Fruit fly (Drosophila melanogaster) whole organism, embryonic: Measurements from ENCODE around the gene tank.
A peak's percentile ranks its signal among the peaks of the same experiment; 100 is the strongest.

Experiments used
- Atf3 ChIP-seq: fragments of 200-800 bp; sonication (Bioruptor generic); optimal IDR thresholded peaks from 3 replicates; lab custom pipeline; 2016; ENCODE audit warnings: missing biosample characterization, missing genetic modification characterization
- B-H1 ChIP-seq: fragments of 200-800 bp; sonication (Bioruptor generic); IDR thresholded peaks from 3 replicates; pipeline ENCODE4 v1.3.6; 2022; ENCODE audit warnings: missing biosample characterization, missing genetic modification characterization
- CG10366 ChIP-seq: fragments of 200-800 bp; sonication (Bioruptor generic); IDR thresholded peaks from 2 replicates; pipeline ENCODE4 v1.3.6; 2022; ENCODE audit warnings: missing biosample characterization, missing genetic modification characterization
- CG11247 ChIP-seq: fragments of 200-800 bp; sonication (Bioruptor generic); IDR thresholded peaks from 2 replicates; pipeline ENCODE4 v1.3.6; 2022; ENCODE audit warnings: missing biosample characterization, missing genetic modification characterization
- CG12104 ChIP-seq: fragments of 200-800 bp; sonication (Bioruptor generic); optimal IDR thresholded peaks from 3 replicates; lab custom pipeline; 2016; ENCODE audit warnings: missing biosample characterization, missing genetic modification characterization
- CG14441 ChIP-seq: fragments of 200-800 bp; sonication (Bioruptor generic); IDR thresholded peaks from 2 replicates; pipeline ENCODE4 v1.3.6; 2022; ENCODE audit warnings: missing biosample characterization, missing genetic modification characterization
- CG14667 ChIP-seq: fragments of 200-800 bp; sonication (Bioruptor generic); IDR thresholded peaks from 2 replicates; pipeline ENCODE4 v1.3.6; 2022; ENCODE audit warnings: missing biosample characterization, missing genetic modification characterization
- CG15696 ChIP-seq: fragments of 200-800 bp; sonication (Bioruptor generic); optimal IDR thresholded peaks from 2 replicates; lab custom pipeline; 2019; ENCODE audit warnings: missing biosample characterization, mild to moderate bottlenecking, missing genetic modification characterization, moderate library complexity
- CG1602 ChIP-seq: fragments of 200-800 bp; sonication (Bioruptor generic); optimal IDR thresholded peaks from 3 replicates; lab custom pipeline; 2016; ENCODE audit warnings: missing biosample characterization, missing genetic modification characterization
- CG1792 ChIP-seq: fragments of 200-800 bp; sonication (Bioruptor generic); optimal IDR thresholded peaks from 2 replicates; lab custom pipeline; 2016; ENCODE audit warnings: missing biosample characterization, missing genetic modification characterization
- CG18476 ChIP-seq: fragments of 200-800 bp; sonication (Bioruptor generic); optimal IDR thresholded peaks from 2 replicates; lab custom pipeline; 2016; ENCODE audit warnings: missing biosample characterization, mild to moderate bottlenecking, missing genetic modification characterization
- CG2120 ChIP-seq: fragments of 200-800 bp; sonication (Bioruptor generic); optimal IDR thresholded peaks from 3 replicates; lab custom pipeline; 2016; ENCODE audit warnings: missing biosample characterization, missing genetic modification characterization
- CG3065 ChIP-seq: fragments of 200-800 bp; sonication (Bioruptor generic); optimal IDR thresholded peaks from 2 replicates; lab custom pipeline; 2016; ENCODE audit warnings: missing biosample characterization, missing genetic modification characterization
- CG31441 ChIP-seq: fragments of 200-800 bp; sonication (Bioruptor generic); IDR thresholded peaks from 2 replicates; pipeline ENCODE4 v1.3.6; 2022; ENCODE audit warnings: missing biosample characterization, missing genetic modification characterization
- CG32532 ChIP-seq: fragments of 200-800 bp; sonication (Bioruptor generic); IDR thresholded peaks from 2 replicates; pipeline ENCODE4 v1.3.6; 2022; ENCODE audit warnings: missing biosample characterization, missing genetic modification characterization
- CG4707 ChIP-seq: fragments of 200-800 bp; sonication (Bioruptor generic); optimal IDR thresholded peaks from 2 replicates; lab custom pipeline; 2018; ENCODE audit warnings: missing biosample characterization, mild to moderate bottlenecking, missing genetic modification characterization, moderate library complexity
- CG7556 ChIP-seq: fragments of 200-800 bp; sonication (Bioruptor generic); optimal IDR thresholded peaks from 2 replicates; lab custom pipeline; 2017; ENCODE audit warnings: missing biosample characterization, mild to moderate bottlenecking, missing genetic modification characterization
- CG7928 ChIP-seq: fragments of 200-800 bp; sonication (Bioruptor generic); optimal IDR thresholded peaks from 2 replicates; lab custom pipeline; 2017; ENCODE audit warnings: missing biosample characterization, mild to moderate bottlenecking, missing genetic modification characterization
- CkIIα-i1 ChIP-seq: fragments of 200-800 bp; sonication (Bioruptor generic); IDR thresholded peaks from 2 replicates; pipeline ENCODE4 v1.3.6; 2022; ENCODE audit warnings: missing biosample characterization, missing genetic modification characterization
- D ChIP-seq, 2 experiments: fragments of 200-800 bp in 1 of 2; fragments of >200 bp in 1 of 2; sonication (Bioruptor generic) in 1 of 2; optimal IDR thresholded peaks; 2 replicates in 1 of 2; 3 replicates in 1 of 2; lab custom pipeline; 2017; ENCODE audit warnings: mild to moderate bottlenecking in 1 of 2, missing biosample characterization in 1 of 2, missing genetic modification characterization in 1 of 2, missing genetic modification reagents in 1 of 2
- D19B ChIP-seq: fragments of 200-800 bp; sonication (Bioruptor generic); optimal IDR thresholded peaks from 2 replicates; lab custom pipeline; 2017; ENCODE audit warnings: missing biosample characterization, mild to moderate bottlenecking, missing genetic modification characterization
- Dek ChIP-seq: fragments of 200-800 bp; sonication (Bioruptor generic); optimal IDR thresholded peaks from 3 replicates; lab custom pipeline; 2019; ENCODE audit warnings: missing biosample characterization, mild to moderate bottlenecking, missing genetic modification characterization, moderate library complexity
- Dp ChIP-seq: fragments of 200-800 bp; sonication (Bioruptor generic); optimal IDR thresholded peaks from 2 replicates; lab custom pipeline; 2018; ENCODE audit warnings: missing biosample characterization, mild to moderate bottlenecking, missing genetic modification characterization, moderate library complexity
- HLH3B ChIP-seq: fragments of 200-800 bp; sonication (Bioruptor generic); IDR thresholded peaks from 2 replicates; pipeline ENCODE4 v1.3.6; 2022; ENCODE audit warnings: missing biosample characterization, missing genetic modification characterization
- HmgZ ChIP-seq: fragments of 200-800 bp; sonication (Bioruptor generic); optimal IDR thresholded peaks from 2 replicates; lab custom pipeline; 2018; ENCODE audit warnings: missing biosample characterization, mild to moderate bottlenecking, missing genetic modification characterization
- Lhr ChIP-seq: fragments of 200-800 bp; sonication (Bioruptor generic); optimal IDR thresholded peaks from 3 replicates; lab custom pipeline; 2017; ENCODE audit warnings: mild to moderate bottlenecking, missing biosample characterization, missing genetic modification reagents, missing genetic modification characterization
- MBD-R2 ChIP-seq: fragments of 200-800 bp; sonication (Bioruptor generic); IDR thresholded peaks from 2 replicates; pipeline ENCODE4 v1.3.6; 2022; ENCODE audit warnings: missing biosample characterization, missing genetic modification characterization
- MESR4 ChIP-seq: fragments of 200-800 bp; sonication (Bioruptor generic); optimal IDR thresholded peaks from 2 replicates; lab custom pipeline; 2018; ENCODE audit warnings: missing biosample characterization, mild to moderate bottlenecking, missing genetic modification characterization, moderate library complexity
- Rfx ChIP-seq: fragments of 200-800 bp; sonication (Bioruptor generic); IDR thresholded peaks from 2 replicates; pipeline ENCODE4 v1.3.6; 2022; ENCODE audit warnings: missing biosample characterization, missing genetic modification characterization
- Scr ChIP-seq: fragments of 200-800 bp; sonication (Bioruptor generic); IDR thresholded peaks from 2 replicates; pipeline ENCODE4 v1.3.6; 2022; ENCODE audit warnings: missing biosample characterization, missing genetic modification characterization; ENCODE audit not compliant: partially characterized antibody
- Stat92E ChIP-seq, 3 experiments: fragments of >200 bp in 2 of 3; fragments of 200-800 bp in 1 of 3; sonication (Bioruptor generic) in 1 of 3; optimal IDR thresholded peaks; 2 replicates each; lab custom pipeline; 2017 to 2019; ENCODE audit warnings: missing biosample characterization in 3 of 3, missing genetic modification characterization in 3 of 3, mild to moderate bottlenecking in 1 of 3, moderate library complexity in 1 of 3
- TFAM ChIP-seq: fragments of 200-800 bp; sonication (Bioruptor generic); optimal IDR thresholded peaks from 2 replicates; lab custom pipeline; 2017; ENCODE audit warnings: missing biosample characterization, missing genetic modification characterization, inconsistent platforms
- YL-1 ChIP-seq: fragments of 200-800 bp; sonication (Bioruptor generic); optimal IDR thresholded peaks from 3 replicates; lab custom pipeline; 2017; ENCODE audit warnings: missing biosample characterization, mild to moderate bottlenecking, missing genetic modification characterization
- ap ChIP-seq: fragments of 200-800 bp; sonication (Bioruptor generic); IDR thresholded peaks from 2 replicates; pipeline ENCODE4 v1.3.6; 2022; ENCODE audit warnings: missing biosample characterization, missing genetic modification characterization
- ara ChIP-seq: fragments of 200-800 bp; sonication (Bioruptor generic); IDR thresholded peaks from 2 replicates; pipeline ENCODE4 v1.3.6; 2022; ENCODE audit warnings: missing biosample characterization, missing genetic modification characterization
- btn ChIP-seq: fragments of 200-800 bp; sonication (Bioruptor generic); optimal IDR thresholded peaks from 2 replicates; lab custom pipeline; 2016; ENCODE audit warnings: missing biosample characterization, missing genetic modification characterization
- cas ChIP-seq: fragments of 200-800 bp; sonication (Bioruptor generic); IDR thresholded peaks from 2 replicates; pipeline ENCODE4 v1.3.6; 2022; ENCODE audit warnings: missing biosample characterization, missing genetic modification characterization
- chn ChIP-seq: fragments of 200-800 bp; sonication (Bioruptor generic); optimal IDR thresholded peaks from 2 replicates; lab custom pipeline; 2016; ENCODE audit warnings: missing biosample characterization, missing genetic modification characterization
- cwo ChIP-seq: fragments of 200-800 bp; sonication (Bioruptor generic); optimal IDR thresholded peaks from 3 replicates; lab custom pipeline; 2017; ENCODE audit warnings: missing biosample characterization, missing genetic modification characterization, mild to moderate bottlenecking, moderate library complexity, missing genetic modification reagents
- da ChIP-seq: fragments of 200-800 bp; sonication (Bioruptor generic); optimal IDR thresholded peaks from 2 replicates; lab custom pipeline; 2016; ENCODE audit warnings: missing biosample characterization, missing genetic modification characterization
- dm ChIP-seq: fragments of 200-800 bp; sonication (Bioruptor generic); optimal IDR thresholded peaks from 3 replicates; lab custom pipeline; 2016; ENCODE audit warnings: missing biosample characterization, missing genetic modification characterization
- ewg ChIP-seq: fragments of 200-800 bp; sonication (Bioruptor generic); optimal IDR thresholded peaks from 3 replicates; lab custom pipeline; 2017; ENCODE audit warnings: mild to moderate bottlenecking, missing biosample characterization, missing genetic modification reagents, missing genetic modification characterization
- fu2 ChIP-seq: fragments of 200-800 bp; sonication (Bioruptor generic); optimal IDR thresholded peaks from 2 replicates; lab custom pipeline; 2016; ENCODE audit warnings: missing biosample characterization, missing genetic modification characterization
- gcm ChIP-seq: fragments of 200-800 bp; sonication (Bioruptor generic); optimal IDR thresholded peaks from 2 replicates; lab custom pipeline; 2019; ENCODE audit warnings: missing biosample characterization, mild to moderate bottlenecking, missing genetic modification characterization, moderate library complexity
- gem ChIP-seq: fragments of 200-800 bp; sonication (Bioruptor generic); optimal IDR thresholded peaks from 2 replicates; lab custom pipeline; 2019; ENCODE audit warnings: missing biosample characterization, mild to moderate bottlenecking, missing genetic modification characterization, moderate library complexity
- h ChIP-seq: fragments of >200 bp; optimal IDR thresholded peaks from 2 replicates; lab custom pipeline; 2017
- kah ChIP-seq: fragments of 200-800 bp; sonication (Bioruptor generic); optimal IDR thresholded peaks from 2 replicates; lab custom pipeline; 2018; ENCODE audit warnings: missing biosample characterization, mild to moderate bottlenecking, missing genetic modification characterization
- org-1 ChIP-seq: fragments of 200-800 bp; sonication (Bioruptor generic); optimal IDR thresholded peaks from 2 replicates; lab custom pipeline; 2017; ENCODE audit warnings: missing biosample characterization, missing genetic modification characterization
- ranshi ChIP-seq: fragments of 200-800 bp; sonication (Bioruptor generic); IDR thresholded peaks from 2 replicates; pipeline ENCODE4 v1.3.6; 2022; ENCODE audit warnings: missing biosample characterization, missing genetic modification characterization
- stc ChIP-seq: fragments of 200-800 bp; sonication (Bioruptor generic); IDR thresholded peaks from 2 replicates; pipeline ENCODE4 v1.3.6; 2022; ENCODE audit warnings: missing biosample characterization, missing genetic modification characterization
- zfh1 ChIP-seq: fragments of 200-800 bp; sonication (Bioruptor generic); IDR thresholded peaks from 3 replicates; pipeline ENCODE4 v1.3.6; 2022; ENCODE audit warnings: missing biosample characterization, missing genetic modification characterization

tank gene

DNA sequence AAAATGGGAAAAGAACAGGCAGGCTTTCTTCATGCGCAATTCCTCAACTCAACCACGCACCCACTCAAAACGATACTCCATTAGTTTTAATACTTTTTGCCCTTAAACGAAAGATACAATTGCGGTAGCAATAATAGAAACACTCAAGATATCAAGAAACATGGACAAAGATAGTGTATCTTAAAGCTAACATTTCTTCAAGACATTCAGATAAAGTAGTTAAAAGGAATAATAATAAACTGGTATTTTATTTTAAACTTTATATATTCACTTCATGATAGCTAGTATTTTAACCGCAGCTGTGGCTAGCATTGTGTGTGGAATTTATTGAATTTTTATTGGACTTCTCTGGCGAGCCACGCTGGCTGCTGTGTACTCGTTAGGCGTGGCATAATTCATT lies 18.3 kb upstream of the tank start (continued):
- TF ChIP-seq MESR4 (peak; percentile 1), CG18476 (no peak), D (optimal IDR thresholded peaks at IDR 0.05; lab: Kevin White, UChicago) (no peak), D (GFP tag; optimal IDR thresholded peaks at IDR 0.05; lab: Kevin White, UChicago) (peak; percentile 61), CG11247 (no peak), CkIIα-i1 (no peak), CG7556 (peak; percentile 74), h (lab: Kevin White, UChicago) (no peak), zfh1 (peak; percentile 44; the same call in 1 of the 3 replicates), ranshi (GFP tag; lab: Robert Waterston, UW) (no peak), Dek (tag; lab: Kevin White, UChicago) (peak; percentile 58), cwo (peak; percentile 66), fu2 (no peak), CG12104 (GFP tag; lab: Kevin White, UChicago) (no peak), kah (GFP tag; lab: Kevin White, UChicago) (peak; percentile 20), CG1792 (GFP tag; lab: Kevin White, UChicago) (no peak), gem (tag; lab: Kevin White, UChicago) (peak; percentile 87), Rfx (GFP tag; lab: Robert Waterston, UW) (no peak; the same call in 1 of the 2 replicates), YL-1 (GFP tag; lab: Kevin White, UChicago) (no peak), CG1602 (GFP tag; lab: Kevin White, UChicago) (peak; percentile 49), ara (GFP tag; lab: Robert Waterston, UW) (peak; percentile 73), Atf3 (GFP tag; lab: Kevin White, UChicago) (no peak), stc (GFP tag; lab: Robert Waterston, UW) (peak; percentile 52; the same call in 1 of the 2 replicates), ewg (GFP tag; lab: Kevin White, UChicago) (peak; percentile 23), ap (GFP tag; lab: Robert Waterston, UW) (no peak), Dp (GFP tag; lab: Kevin White, UChicago) (no peak), HLH3B (GFP tag; lab: Robert Waterston, UW) (peak; percentile 65), btn (GFP tag; lab: Kevin White, UChicago) (no peak), Lhr (GFP tag; lab: Kevin White, UChicago) (no peak), da (GFP tag; lab: Kevin White, UChicago) (no peak), dm (GFP tag; lab: Kevin White, UChicago) (no peak), CG14441 (peak; percentile 63), CG10366 (no peak; the same call in 1 of the 2 replicates), D19B (GFP tag; lab: Kevin White, UChicago) (no peak), chn (GFP tag; lab: Kevin White, UChicago) (peak; percentile 20), Scr (no peak), CG15696 (peak; percentile 33), B-H1 (GFP tag; lab: Robert Waterston, UW) (peak; percentile 52), Stat92E (GFP tag; optimal IDR thresholded peaks at IDR 0.05; lab: Kevin White, UChicago) (no peak), CG14667 (GFP tag; lab: Robert Waterston, UW) (peak; percentile 56), CG2120 (GFP tag; lab: Kevin White, UChicago) (peak; percentile 66), cas (GFP tag; lab: Robert Waterston, UW) (no peak), CG3065 (GFP tag; lab: Kevin White, UChicago) (no peak), HmgZ (tag; lab: Kevin White, UChicago) (peak; percentile 35), CG4707 (GFP tag; lab: Kevin White, UChicago) (peak; percentile 39), TFAM (GFP tag; lab: Kevin White, UChicago) (no peak), CG31441 (GFP tag; lab: Robert Waterston, UW) (peak; percentile 84), gcm (GFP tag; lab: Kevin White, UChicago) (peak; percentile 67), CG7928 (GFP tag; lab: Kevin White, UChicago) (no peak), CG32532 (GFP tag; lab: Robert Waterston, UW) (peak; percentile 36; the same call in 1 of the 2 replicates), org-1 (GFP tag; lab: Kevin White, UChicago) (peak; percentile 37), MBD-R2 (GFP tag; lab: Robert Waterston, UW) (no peak)
